Fruit fly (Drosophila melanogaster) whole organism: ENCODE results near the gene CG3918.

Experiments used
- Dll ChIP-seq: fragments of >200 bp; optimal IDR thresholded peaks from 2 replicates; lab custom pipeline; 2017
- EcR ChIP-seq, 2 experiments: fragments of >200 bp; optimal IDR thresholded peaks; 2 replicates each; lab custom pipeline; 2017; ENCODE audit warnings: missing biosample characterization in 2 of 2, missing genetic modification characterization in 2 of 2, missing genetic modification reagents in 2 of 2

DNA sequence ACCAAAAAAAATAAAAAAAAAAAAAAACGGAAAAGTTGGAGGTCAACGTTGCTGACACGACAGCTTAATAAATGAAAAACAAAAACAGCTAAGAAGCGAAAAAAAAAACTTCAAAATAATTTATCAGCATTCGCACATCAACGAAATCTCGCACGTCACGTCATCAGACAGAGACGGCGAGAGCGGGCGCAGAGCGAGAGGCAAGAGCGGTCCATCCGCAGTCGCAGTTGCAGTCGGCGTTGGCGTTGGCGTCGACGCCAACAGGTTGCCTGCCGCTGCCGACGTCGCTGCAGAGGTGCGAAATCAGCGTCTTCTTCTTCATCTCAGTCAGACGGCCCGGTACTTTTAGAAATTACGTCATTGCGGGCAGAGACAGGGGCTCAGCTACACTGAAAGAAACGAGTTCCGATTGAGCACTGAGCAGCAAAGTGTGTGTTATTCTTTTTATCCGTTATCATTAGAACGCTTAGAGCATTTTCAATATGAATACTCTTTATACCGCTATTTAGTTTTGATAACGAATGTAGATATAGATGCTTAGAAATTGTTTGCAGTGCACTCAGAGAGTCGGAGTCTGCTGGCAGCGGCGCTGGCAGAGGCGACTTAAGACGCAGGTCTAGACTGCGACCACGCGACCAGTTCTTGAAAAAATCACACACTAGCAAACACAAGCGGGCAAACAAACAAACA lies 25.3 kb downstream of the CG3918 start:
- no peak for TF ChIP-seq EcR (GFP tag; optimal IDR thresholded peaks at IDR 0.05; lab: Kevin White, UChicago)
- TF ChIP-seq Dll (lab: Kevin White, UChicago), result no peak
